Worm (Caenorhabditis elegans) whole organism, mixed stage, embryonic: Measurements from ENCODE around the gene ech-3.

Source experiments
- blmp-1 ChIP-seq: fragments of 150-350 bp; optimal IDR thresholded peaks from 2 replicates; lab custom pipeline; 2014; ENCODE audit warnings: missing biosample characterization, missing genetic modification characterization
- ces-1 ChIP-seq: fragments of 150-350 bp; optimal IDR thresholded peaks from 2 replicates; lab custom pipeline; 2014; ENCODE audit warnings: missing biosample characterization, missing genetic modification reagents, missing genetic modification characterization
- elt-1 ChIP-seq: sonication (generic microtip); optimal IDR thresholded peaks from 2 replicates; lab custom pipeline; 2017; ENCODE audit warnings: missing genetic modification characterization, mild to moderate bottlenecking, missing compliant biosample characterization, antibody characterized with exemption, moderate library complexity, borderline replicate concordance; ENCODE audit not compliant: insufficient read depth
- elt-3 ChIP-seq: fragments of 150-350 bp; optimal IDR thresholded peaks from 2 replicates; lab custom pipeline; 2014; ENCODE audit warnings: missing biosample characterization, missing genetic modification characterization
- mab-5 ChIP-seq: fragments of 150-350 bp; optimal IDR thresholded peaks from 2 replicates; lab custom pipeline; 2014; ENCODE audit warnings: missing biosample characterization, missing genetic modification characterization
- mep-1 ChIP-seq: fragments of 150-350 bp; optimal IDR thresholded peaks from 2 replicates; lab custom pipeline; 2017; ENCODE audit warnings: missing biosample characterization, missing genetic modification reagents, missing genetic modification characterization, inconsistent platforms
- nhr-12 ChIP-seq: fragments of 150-350 bp; optimal IDR thresholded peaks from 2 replicates; lab custom pipeline; 2014; ENCODE audit warnings: missing biosample characterization, missing genetic modification characterization
- nhr-2 ChIP-seq: fragments of 150-350 bp; optimal IDR thresholded peaks from 2 replicates; lab custom pipeline; 2014; ENCODE audit warnings: missing biosample characterization, missing genetic modification characterization
- nhr-28 ChIP-seq: fragments of 150-350 bp; optimal IDR thresholded peaks from 2 replicates; lab custom pipeline; 2014; ENCODE audit warnings: missing biosample characterization, missing genetic modification characterization
- pha-4 ChIP-seq: fragments of 150-350 bp; optimal IDR thresholded peaks from 2 replicates; lab custom pipeline; 2018; ENCODE audit warnings: missing biosample characterization, missing genetic modification reagents, missing genetic modification characterization
- snpc-4 ChIP-seq: fragments of 150-350 bp; optimal IDR thresholded peaks from 2 replicates; lab custom pipeline; 2014; ENCODE audit warnings: missing biosample characterization, missing genetic modification characterization
- unc-39 ChIP-seq: fragments of 150-350 bp; optimal IDR thresholded peaks from 2 replicates; lab custom pipeline; 2014; ENCODE audit warnings: missing biosample characterization, missing genetic modification characterization
- unc-62 ChIP-seq: fragments of 150-350 bp; optimal IDR thresholded peaks from 2 replicates; lab custom pipeline; 2014; ENCODE audit warnings: missing biosample characterization, missing genetic modification reagents, missing genetic modification characterization

DNA sequence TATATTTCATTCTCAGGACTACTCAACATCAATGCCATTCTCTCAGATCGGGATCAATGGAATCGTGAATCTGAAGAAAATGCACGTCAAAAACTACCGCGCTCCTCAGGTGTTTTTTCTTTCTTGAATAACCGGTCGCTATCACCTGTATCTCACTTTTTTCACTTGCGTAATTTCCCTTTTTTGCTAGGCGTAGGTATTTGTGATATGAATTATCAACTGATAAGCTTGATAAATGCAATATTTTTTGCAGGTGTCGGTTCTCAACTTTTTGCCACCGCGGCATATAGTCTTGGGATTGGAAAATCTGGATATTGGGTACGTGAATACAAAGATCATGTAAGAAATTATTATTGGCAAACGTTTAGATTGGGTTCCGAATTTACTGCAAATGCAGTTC is 33.2 kb downstream of the ech-3 start:
- TF ChIP-seq elt-3 (tag; lab: Kevin White, UChicago) = no peak
- no peak for TF ChIP-seq ces-1 (GFP tag; lab: Kevin White, UChicago)
- TF ChIP-seq nhr-28 (tag; lab: Kevin White, UChicago) = no peak
- TF ChIP-seq unc-39 (tag; lab: Kevin White, UChicago) = no peak
- TF ChIP-seq pha-4 (tag; lab: Kevin White, UChicago) = no peak
- TF ChIP-seq snpc-4 = no peak
- TF ChIP-seq nhr-12 (tag; lab: Kevin White, UChicago) = no peak
- TF ChIP-seq nhr-2 = no peak
- no peak for TF ChIP-seq mab-5 (tag; lab: Kevin White, UChicago)
- TF ChIP-seq unc-62 (GFP tag; lab: Kevin White, UChicago) = no peak
- no peak for TF ChIP-seq blmp-1
- no peak for TF ChIP-seq mep-1 (tag; lab: Kevin White, UChicago)
- TF ChIP-seq elt-1 (tag; lab: Kevin White, UChicago) = no peak
